Worm (Caenorhabditis elegans): ENCODE data around the gene E01G4.5.
A peak's percentile ranks its signal among the peaks of the same experiment; 100 is the strongest.

The E01G4.5 gene

ce11 chrII:13521179-13521616, 49.0 kb downstream of the E01G4.5 start (continued):
- TF ChIP-seq nhr-25 (tag; optimal IDR thresholded peaks at IDR 0.05; ENCODE audit: borderline replicate concordance, insufficient read depth) = no peak
- TF ChIP-seq nhr-6 (tag; optimal IDR thresholded peaks at IDR 0.05) = no peak
- no peak for TF ChIP-seq lin-15B (tag; optimal IDR thresholded peaks at IDR 0.05)
- TF ChIP-seq snpc-4 (tag; optimal IDR thresholded peaks at IDR 0.05) = peak; percentile 77
- TF ChIP-seq zag-1 (tag; optimal IDR thresholded peaks at IDR 0.05) = no peak
- TF ChIP-seq fkh-10 (GFP tag; optimal IDR thresholded peaks at IDR 0.05) = no peak
- TF ChIP-seq ztf-11 (tag; optimal IDR thresholded peaks at IDR 0.05) = no peak
- TF ChIP-seq snpc-1.2 (GFP tag; IDR thresholded peaks at IDR 0.05) = peak; percentile 87
- TF ChIP-seq unc-39 (tag; optimal IDR thresholded peaks at IDR 0.05) = no peak
- peak; percentile 95 for TF ChIP-seq F49E8.2 (tag; optimal IDR thresholded peaks at IDR 0.05; ENCODE audit: borderline replicate concordance)
- no peak for TF ChIP-seq madf-5 (GFP tag; IDR thresholded peaks at IDR 0.05)
- no peak for TF ChIP-seq egl-27 (tag; optimal IDR thresholded peaks at IDR 0.05)
- no peak for TF ChIP-seq lin-39 (tag; optimal IDR thresholded peaks at IDR 0.05)

ce11 chrII:13521977-13522404, 49.8 kb downstream of the E01G4.5 start:
- TF ChIP-seq ceh-32 (tag; optimal IDR thresholded peaks at IDR 0.05; ENCODE audit: poor library complexity) = no peak
- TF ChIP-seq nhr-41 (GFP tag; IDR thresholded peaks at IDR 0.05) = no peak
- TF ChIP-seq hmg-1.1 (GFP tag; IDR thresholded peaks at IDR 0.05) = peak; percentile 32; the same call in 1 of the 2 replicates
- no peak for TF ChIP-seq dmd-8 (GFP tag; IDR thresholded peaks at IDR 0.05)
- TF ChIP-seq nhr-48 (tag; optimal IDR thresholded peaks at IDR 0.05) = no peak
- TF ChIP-seq ceh-44 (GFP tag; IDR thresholded peaks at IDR 0.05) = no peak
- TF ChIP-seq lim-7 (GFP tag; IDR thresholded peaks at IDR 0.05) = peak; percentile 56; the same call in 1 of the 2 replicates
- no peak for TF ChIP-seq madf-9 (GFP tag; conservative IDR thresholded peaks at IDR 0.05)
- TF ChIP-seq skn-1 (tag; optimal IDR thresholded peaks at IDR 0.05) = no peak
- no peak for TF ChIP-seq egl-27 (tag; optimal IDR thresholded peaks at IDR 0.05)
- no peak for TF ChIP-seq saeg-2 (GFP tag; IDR thresholded peaks at IDR 0.05)
- no peak for TF ChIP-seq lin-1 (GFP tag; IDR thresholded peaks at IDR 0.05)
- TF ChIP-seq mdt-29 (GFP tag; IDR thresholded peaks at IDR 0.05) = peak; percentile 73; the same call in 1 of the 2 replicates
- TF ChIP-seq pha-4 (GFP tag; IDR thresholded peaks at IDR 0.05) = no peak
- no peak for TF ChIP-seq pha-4 (tag; optimal IDR thresholded peaks at IDR 0.05)
- TF ChIP-seq dpl-1 (GFP tag; optimal IDR thresholded peaks at IDR 0.05) = no peak
- TF ChIP-seq nhr-10 (tag; optimal IDR thresholded peaks at IDR 0.05) = no peak
- no peak for TF ChIP-seq dmd-6 (GFP tag; IDR thresholded peaks at IDR 0.05)
- 0 out of 2 replicates have a peak, but pooled peaks have one; percentile 17 for TF ChIP-seq vab-7 (GFP tag; IDR thresholded peaks at IDR 0.05)
- no peak for TF ChIP-seq lin-29 (GFP tag; IDR thresholded peaks at IDR 0.05)
- TF ChIP-seq Y75B8A.6 (GFP tag; IDR thresholded peaks at IDR 0.05) = no peak
- peak; percentile 90 for TF ChIP-seq ama-1 (optimal IDR thresholded peaks at IDR 0.05)
- no peak for TF ChIP-seq zfp-3 (GFP tag; conservative IDR thresholded peaks at IDR 0.05)
- TF ChIP-seq lin-15B (tag; optimal IDR thresholded peaks at IDR 0.05) = no peak
- peak; percentile 78 for TF ChIP-seq unc-130 (GFP tag; optimal IDR thresholded peaks at IDR 0.05)
- TF ChIP-seq ztf-7 (tag; optimal IDR thresholded peaks at IDR 0.05) = no peak
- no peak for TF ChIP-seq aly-2 (tag; optimal IDR thresholded peaks at IDR 0.05)
- TF ChIP-seq nhr-11 (tag; optimal IDR thresholded peaks at IDR 0.05) = no peak
- TF ChIP-seq lin-38 (GFP tag; IDR thresholded peaks at IDR 0.05) = peak; percentile 55
- TF ChIP-seq nhr-102 (tag; optimal IDR thresholded peaks at IDR 0.05) = no peak
- no peak for TF ChIP-seq ZK337.2 (GFP tag; IDR thresholded peaks at IDR 0.05)
- peak; percentile 58; the same call in 1 of the 2 replicates for TF ChIP-seq Y48G9A.11 (GFP tag; IDR thresholded peaks at IDR 0.05)
- TF ChIP-seq F10B5.3 (tag; optimal IDR thresholded peaks at IDR 0.05) = no peak
- TF ChIP-seq lir-3 (tag; optimal IDR thresholded peaks at IDR 0.05) = no peak
- TF ChIP-seq ctbp-1 (GFP tag; IDR thresholded peaks at IDR 0.05) = no peak
- no peak for TF ChIP-seq set-16 (GFP tag; IDR thresholded peaks at IDR 0.05)
- TF ChIP-seq nhr-25 (tag; optimal IDR thresholded peaks at IDR 0.05; ENCODE audit: borderline replicate concordance, insufficient read depth) = no peak
- TF ChIP-seq snpc-4 (tag; optimal IDR thresholded peaks at IDR 0.05) = peak; percentile 74
- TF ChIP-seq ces-1 (GFP tag; optimal IDR thresholded peaks at IDR 0.05) = no peak
- no peak for TF ChIP-seq arid-1 (GFP tag; conservative IDR thresholded peaks at IDR 0.05)
- TF ChIP-seq daf-8 (GFP tag; IDR thresholded peaks at IDR 0.05) = no peak
- peak; percentile 75 for TF ChIP-seq F49E8.2 (tag; optimal IDR thresholded peaks at IDR 0.05; ENCODE audit: borderline replicate concordance)
